Worm (Caenorhabditis elegans) whole organism, midembryonic: ENCODE results near the gene gck-3.

Experiments
- flt-1 ChIP-seq: fragments of 200-800 bp; sonication (Bioruptor generic); IDR thresholded peaks from 2 replicates; pipeline ENCODE4 v1.3.6; 2022; ENCODE audit warnings: missing genetic modification characterization, missing compliant biosample characterization
- klf-2 ChIP-seq: fragments of 200-800 bp; sonication (Bioruptor generic); conservative IDR thresholded peaks from 2 replicates; pipeline ENCODE4 v1.3.6; 2022; ENCODE audit warnings: missing genetic modification reagents, missing genetic modification characterization, missing compliant biosample characterization
- ztf-23 ChIP-seq: fragments of 200-800 bp; sonication (Bioruptor generic); IDR thresholded peaks from 2 replicates; pipeline ENCODE4 v1.3.6; 2022; ENCODE audit warnings: missing genetic modification reagents, missing genetic modification characterization, missing compliant biosample characterization
- ztf-29 ChIP-seq: fragments of 200-800 bp; sonication (Bioruptor generic); IDR thresholded peaks from 2 replicates; pipeline ENCODE4 v1.3.6; 2022; ENCODE audit warnings: missing genetic modification reagents, missing genetic modification characterization, missing compliant biosample characterization

- TF ChIP-seq ztf-23 (GFP tag; lab: Robert Waterston, UW) (no peak), klf-2 (GFP tag; lab: Robert Waterston, UW) (no peak), ztf-29 (GFP tag; lab: Robert Waterston, UW) (no peak), flt-1 (GFP tag; lab: Robert Waterston, UW) (no peak)
Observed at ce11 chrV:17918726-17919125, 47.9 kb downstream of the gck-3 start, which contains the start of gene C06H5.8.
